Worm (Caenorhabditis elegans) whole organism, early embryonic: ENCODE data around the gene C49C3.15.

ENCODE experiments used
- B0310.2 ChIP-seq: sonication (generic microtip); optimal IDR thresholded peaks from 2 replicates; lab custom pipeline; 2016; ENCODE audit warnings: mild to moderate bottlenecking, missing genetic modification characterization, missing compliant biosample characterization
- F13C5.2 ChIP-seq: sonication (generic microtip); optimal IDR thresholded peaks from 2 replicates; lab custom pipeline; 2017; ENCODE audit warnings: mild to moderate bottlenecking, missing genetic modification characterization, inconsistent platforms, missing compliant biosample characterization
- aly-1 ChIP-seq: sonication (generic microtip); optimal IDR thresholded peaks from 2 replicates; lab custom pipeline; 2016; ENCODE audit warnings: missing genetic modification characterization, missing compliant biosample characterization
- ama-1 ChIP-seq: fragments of 150-350 bp; optimal IDR thresholded peaks from 2 replicates; lab custom pipeline; 2014
- ceh-13 ChIP-seq: fragments of 200-800 bp; sonication (Bioruptor generic); optimal IDR thresholded peaks from 2 replicates; lab custom pipeline; 2018; ENCODE audit warnings: mild to moderate bottlenecking, missing genetic modification characterization, missing compliant biosample characterization
- ceh-36 ChIP-seq: sonication (generic microtip); optimal IDR thresholded peaks from 2 replicates; lab custom pipeline; 2016; ENCODE audit warnings: missing genetic modification characterization, inconsistent platforms, missing compliant biosample characterization
- ets-7 ChIP-seq: sonication (generic microtip); optimal IDR thresholded peaks from 2 replicates; lab custom pipeline; 2016; ENCODE audit warnings: missing genotype, missing genetic modification characterization, missing compliant biosample characterization
- flt-1 ChIP-seq: fragments of 200-800 bp; sonication (Bioruptor generic); IDR thresholded peaks from 2 replicates; pipeline ENCODE4 v1.3.6; 2022; ENCODE audit warnings: missing genetic modification characterization, missing compliant biosample characterization
- hmbx-1 ChIP-seq: sonication (generic microtip); optimal IDR thresholded peaks from 2 replicates; lab custom pipeline; 2016; ENCODE audit warnings: mild to moderate bottlenecking, missing genetic modification characterization, missing compliant biosample characterization
- hmg-4 ChIP-seq: fragments of 200-800 bp; sonication (Bioruptor generic); optimal IDR thresholded peaks from 2 replicates; lab custom pipeline; 2018; ENCODE audit warnings: mild to moderate bottlenecking, missing genetic modification characterization, missing compliant biosample characterization
- hnd-1 ChIP-seq: sonication (generic microtip); optimal IDR thresholded peaks from 2 replicates; lab custom pipeline; 2016; ENCODE audit warnings: missing genetic modification characterization, missing compliant biosample characterization
- pes-1 ChIP-seq: fragments of 200-800 bp; sonication (Bioruptor generic); IDR thresholded peaks from 2 replicates; pipeline ENCODE4 v1.3.6; 2022; ENCODE audit warnings: missing genetic modification reagents, missing genetic modification characterization, missing compliant biosample characterization
- scrt-1 ChIP-seq: fragments of 200-800 bp; sonication (Bioruptor generic); IDR thresholded peaks from 2 replicates; pipeline ENCODE4 v1.3.6; 2022; ENCODE audit warnings: missing genetic modification characterization, missing compliant biosample characterization
- sea-1 ChIP-seq: fragments of 200-800 bp; sonication (Bioruptor generic); conservative IDR thresholded peaks from 2 replicates; pipeline ENCODE4 v1.3.6; 2022; ENCODE audit warnings: missing genetic modification characterization, missing compliant biosample characterization
- tbx-11 ChIP-seq: fragments of 200-800 bp; sonication (Bioruptor generic); IDR thresholded peaks from 2 replicates; pipeline ENCODE4 v1.3.6; 2022; ENCODE audit warnings: missing genetic modification characterization, missing compliant biosample characterization
- tbx-37 ChIP-seq: fragments of 200-800 bp; sonication (Bioruptor generic); conservative IDR thresholded peaks from 2 replicates; pipeline ENCODE4 v1.3.6; 2022; ENCODE audit warnings: missing genetic modification reagents, missing genetic modification characterization, missing compliant biosample characterization
- tra-4 ChIP-seq: sonication (generic microtip); optimal IDR thresholded peaks from 2 replicates; lab custom pipeline; 2017; ENCODE audit warnings: missing genetic modification characterization, missing compliant biosample characterization

The C49C3.15 gene

ce11 chrIV:17367294-17367693 lies 33.3 kb downstream of the C49C3.15 start, which contains the start of gene zipt-17:
Gene zipt-17, minus strand, starts transcription at chrIV:17367394.
- no peak for TF ChIP-seq pes-1 (GFP tag; lab: Robert Waterston, UW)

DNA sequence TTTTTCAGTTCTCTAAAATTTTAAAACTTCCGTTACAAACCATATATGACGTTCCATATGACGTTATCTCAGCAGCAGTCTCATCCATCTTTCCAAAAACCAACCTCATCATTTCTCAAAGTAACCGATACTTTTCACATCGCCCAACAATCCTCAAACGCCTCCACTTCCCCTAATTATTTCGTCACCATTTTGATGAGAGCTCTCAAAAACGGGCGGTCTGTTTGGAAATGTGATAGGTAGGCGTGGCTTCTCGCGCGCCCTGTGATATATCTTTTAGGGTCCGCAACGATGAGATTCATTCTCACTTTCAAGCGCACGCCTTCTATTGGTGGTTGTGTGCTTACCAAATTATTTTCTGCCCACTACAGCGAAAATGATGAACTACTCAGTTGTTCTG lies 34.3 kb downstream of the C49C3.15 start, which contains the start of gene trh-1:
trh-1 (plus strand) TSS at position 301 of the 400 bp plus-strand sequence.
- TF ChIP-seq aly-1 (tag; lab: Kevin White, UChicago) = no peak
- TF ChIP-seq tbx-11 = no peak
- TF ChIP-seq tbx-37 (GFP tag; lab: Robert Waterston, UW) = no peak
- no peak for TF ChIP-seq scrt-1 (GFP tag; lab: Robert Waterston, UW)
- TF ChIP-seq ceh-13 (GFP tag; lab: Kevin White, UChicago) = no peak
- TF ChIP-seq ets-7 (tag; lab: Kevin White, UChicago) = no peak
- TF ChIP-seq ceh-36 (tag; lab: Kevin White, UChicago) = no peak

ce11 chrIV:17371469-17371868 lies 37.4 kb downstream of the C49C3.15 start, which contains the start of gene C30H6.5:
Gene C30H6.5, plus strand, starts transcription at chrIV:17371769.
- TF ChIP-seq hnd-1 (no peak), scrt-1 (GFP tag; lab: Robert Waterston, UW) (no peak), tbx-37 (GFP tag; lab: Robert Waterston, UW) (no peak), flt-1 (GFP tag; lab: Robert Waterston, UW) (no peak), hmbx-1 (no peak), tra-4 (no peak), pes-1 (GFP tag; lab: Robert Waterston, UW) (no peak), ceh-36 (tag; lab: Kevin White, UChicago) (no peak), ama-1 (lab: Kevin White, UChicago) (no peak), sea-1 (GFP tag; lab: Robert Waterston, UW) (no peak)

ce11 chrIV:17376127-17376526 lies 42.1 kb downstream of the C49C3.15 start, which contains the start of gene haf-1:
Gene haf-1, plus strand, starts transcription at chrIV:17376427.
- TF ChIP-seq ama-1 (lab: Kevin White, UChicago) = no peak
- TF ChIP-seq tra-4 = no peak
- no peak for TF ChIP-seq ets-7 (tag; lab: Kevin White, UChicago)
- no peak for TF ChIP-seq sea-1 (GFP tag; lab: Robert Waterston, UW)
- TF ChIP-seq ceh-13 (GFP tag; lab: Kevin White, UChicago) = no peak
- no peak for TF ChIP-seq tbx-11
- no peak for TF ChIP-seq B0310.2 (tag; lab: Kevin White, UChicago)
- no peak for TF ChIP-seq ceh-36 (tag; lab: Kevin White, UChicago)
- TF ChIP-seq flt-1 (GFP tag; lab: Robert Waterston, UW) = no peak
- no peak for TF ChIP-seq tbx-37 (GFP tag; lab: Robert Waterston, UW)
- no peak for TF ChIP-seq F13C5.2
- no peak for TF ChIP-seq scrt-1 (GFP tag; lab: Robert Waterston, UW)

DNA sequence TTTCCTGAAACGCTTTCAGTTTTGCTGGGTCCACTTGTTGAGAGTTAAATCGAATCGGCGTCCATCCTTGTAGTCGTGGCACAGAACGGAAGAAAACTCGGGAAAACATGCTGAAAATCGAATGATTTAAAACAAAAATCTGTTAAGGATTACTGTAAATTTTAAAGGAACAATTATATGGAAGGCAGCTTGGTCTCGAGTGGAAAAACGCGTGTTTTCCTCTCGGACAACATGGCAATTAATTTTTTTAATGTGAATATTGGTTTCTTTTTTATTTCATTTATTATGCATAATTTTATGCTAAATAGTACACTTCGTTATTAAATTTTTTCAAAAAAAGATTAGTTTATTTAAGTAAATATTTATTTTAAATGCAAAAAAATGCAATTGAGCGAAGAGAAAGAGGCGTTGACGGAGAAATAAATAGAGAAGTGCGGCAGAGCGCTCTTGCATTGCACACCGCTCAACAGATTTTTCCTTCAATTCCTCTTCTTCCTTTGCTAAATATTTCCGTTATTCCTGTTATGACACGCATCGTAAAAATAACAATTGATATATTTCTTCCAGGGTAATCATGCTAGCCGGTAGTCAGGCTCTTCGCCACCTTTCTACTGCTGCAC lies 46.1 kb downstream of the C49C3.15 start, which contains the start of the genes C30H6.9 and dlat-2:
C30H6.9 (minus strand) TSS at position 110 of the 620 bp plus-strand sequence.
dlat-2 (plus strand) TSS at position 566 of the 620 bp plus-strand sequence.
- TF ChIP-seq tbx-11 (no peak), F13C5.2 (peak; percentile 32), hnd-1 (no peak)

DNA sequence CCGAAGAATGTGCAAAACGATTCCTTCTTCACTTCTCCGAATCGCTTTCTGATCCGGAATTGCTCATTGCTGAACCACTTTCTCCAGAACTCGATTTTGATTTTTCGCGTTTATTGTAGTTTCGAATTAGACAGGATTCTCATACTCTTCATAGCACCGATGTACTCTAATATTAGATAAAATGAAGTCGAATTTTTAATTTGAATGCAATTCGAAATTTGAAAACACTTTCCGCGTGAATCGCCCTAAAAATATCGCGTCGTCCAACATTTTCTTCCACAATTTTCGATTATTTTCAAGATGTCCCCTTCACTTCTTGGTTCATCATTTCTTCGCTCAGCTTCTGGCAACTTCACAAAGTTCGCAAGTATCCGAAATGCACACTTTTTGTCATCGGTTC lies 48.0 kb downstream of the C49C3.15 start, which contains the start of gene C30H6.8:
C30H6.8 (plus strand) TSS at position 301 of the 400 bp plus-strand sequence.
- no peak for TF ChIP-seq pes-1 (GFP tag; lab: Robert Waterston, UW)
- TF ChIP-seq F13C5.2 = no peak
- TF ChIP-seq B0310.2 (tag; lab: Kevin White, UChicago) = no peak
- no peak for TF ChIP-seq ceh-13 (GFP tag; lab: Kevin White, UChicago)
- no peak for TF ChIP-seq sea-1 (GFP tag; lab: Robert Waterston, UW)
- no peak for TF ChIP-seq ceh-36 (tag; lab: Kevin White, UChicago)
- no peak for TF ChIP-seq tbx-11
- TF ChIP-seq hnd-1 = no peak
- TF ChIP-seq ets-7 (tag; lab: Kevin White, UChicago) = no peak

ce11 chrIV:17383046-17383445 lies 49.0 kb downstream of the C49C3.15 start, which contains the start of gene C30H6.12:
Gene C30H6.12, plus strand, starts transcription at chrIV:17383346.
- TF ChIP-seq tbx-37 (GFP tag; lab: Robert Waterston, UW) (no peak), tra-4 (no peak), ets-7 (tag; lab: Kevin White, UChicago) (no peak), hnd-1 (no peak), ceh-13 (GFP tag; lab: Kevin White, UChicago) (no peak), hmg-4 (GFP tag; lab: Kevin White, UChicago) (no peak), ama-1 (lab: Kevin White, UChicago) (no peak), ceh-36 (tag; lab: Kevin White, UChicago) (no peak), sea-1 (GFP tag; lab: Robert Waterston, UW) (no peak), F13C5.2 (no peak), aly-1 (tag; lab: Kevin White, UChicago) (no peak), pes-1 (GFP tag; lab: Robert Waterston, UW) (no peak), flt-1 (GFP tag; lab: Robert Waterston, UW) (no peak), B0310.2 (tag; lab: Kevin White, UChicago) (no peak), tbx-11 (no peak), hmbx-1 (no peak), scrt-1 (GFP tag; lab: Robert Waterston, UW) (no peak)
